Worm (Caenorhabditis elegans): ENCODE data around the gene R09A8.2.
A peak's percentile ranks its signal among the peaks of the same experiment; 100 is the strongest.

Gene R09A8.2

DNA sequence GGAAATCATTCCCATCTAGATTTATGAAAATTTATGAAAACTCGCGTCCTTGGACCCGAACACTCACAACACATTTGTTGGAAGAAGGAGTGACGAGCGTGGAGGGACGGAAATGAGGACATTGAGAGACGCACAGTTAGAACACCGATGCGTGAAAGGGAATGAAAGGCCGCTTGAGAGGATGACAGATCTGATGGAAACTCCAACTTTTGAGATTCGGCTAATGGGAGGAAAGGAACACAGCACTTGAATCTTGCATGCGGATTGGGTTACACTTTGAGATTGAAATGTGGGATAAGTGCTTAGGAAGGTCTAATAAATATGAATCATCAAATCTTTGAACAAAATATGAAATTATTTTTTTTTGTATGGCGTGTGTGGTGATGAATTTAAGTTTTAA is 26.6 kb downstream of the R09A8.2 start:
- no peak for TF ChIP-seq B0261.1 (tag; optimal IDR thresholded peaks at IDR 0.05)
- TF ChIP-seq sea-2 (GFP tag; IDR thresholded peaks at IDR 0.05): no peak
- TF ChIP-seq zfh-2 (GFP tag; conservative IDR thresholded peaks at IDR 0.05): no peak
- no peak for TF ChIP-seq dpff-1 (tag; optimal IDR thresholded peaks at IDR 0.05)
- TF ChIP-seq cebp-1 (GFP tag; IDR thresholded peaks at IDR 0.05): no peak
- TF ChIP-seq cebp-1 (tag; optimal IDR thresholded peaks at IDR 0.05): no peak
- no peak for TF ChIP-seq snpc-4 (GFP tag; optimal IDR thresholded peaks at IDR 0.05)
- TF ChIP-seq snpc-4 (tag; optimal IDR thresholded peaks at IDR 0.05): no peak
- no peak for TF ChIP-seq dpl-1 (GFP tag; optimal IDR thresholded peaks at IDR 0.05)
- TF ChIP-seq egl-18 (GFP tag; IDR thresholded peaks at IDR 0.05): no peak
- TF ChIP-seq aptf-3 (GFP tag; IDR thresholded peaks at IDR 0.05): no peak
- TF ChIP-seq repo-1 (tag; optimal IDR thresholded peaks at IDR 0.05): no peak
- no peak for TF ChIP-seq B0019.2 (GFP tag; conservative IDR thresholded peaks at IDR 0.05)
- no peak for TF ChIP-seq tbx-9 (tag; optimal IDR thresholded peaks at IDR 0.05; ENCODE audit: borderline replicate concordance)

ce11 chrX:12646546-12647167 is 27.4 kb downstream of the R09A8.2 start, which contains the start of gene zmp-5:
zmp-5 (plus strand) TSS chrX:12647117.
- no peak for TF ChIP-seq ceh-79 (tag; optimal IDR thresholded peaks at IDR 0.05)
- TF ChIP-seq B0261.1 (tag; optimal IDR thresholded peaks at IDR 0.05): no peak
- no peak for TF ChIP-seq mel-28 (tag; optimal IDR thresholded peaks at IDR 0.05; ENCODE audit: borderline replicate concordance)
- no peak for TF ChIP-seq fkh-3 (tag; optimal IDR thresholded peaks at IDR 0.05)
- no peak for TF ChIP-seq K11D2.4 (GFP tag; IDR thresholded peaks at IDR 0.05)
- TF ChIP-seq hmg-1.2 (GFP tag; IDR thresholded peaks at IDR 0.05): no peak
- TF ChIP-seq cebp-1 (GFP tag; IDR thresholded peaks at IDR 0.05): no peak
- no peak for TF ChIP-seq cebp-1 (tag; optimal IDR thresholded peaks at IDR 0.05)
- no peak for TF ChIP-seq bed-1 (GFP tag; IDR thresholded peaks at IDR 0.05)
- no peak for TF ChIP-seq nhr-179 (tag; optimal IDR thresholded peaks at IDR 0.05)
- no peak for TF ChIP-seq bed-2 (GFP tag; IDR thresholded peaks at IDR 0.05)
- no peak for TF ChIP-seq lsy-27 (tag; optimal IDR thresholded peaks at IDR 0.05; ENCODE audit: borderline replicate concordance, insufficient read depth)
- TF ChIP-seq F57C9.4 (tag; optimal IDR thresholded peaks at IDR 0.05): no peak
- TF ChIP-seq ama-1 (optimal IDR thresholded peaks at IDR 0.05): no peak
- TF ChIP-seq ama-1 (GFP tag; optimal IDR thresholded peaks at IDR 0.05): no peak
- TF ChIP-seq gei-17 (GFP tag; optimal IDR thresholded peaks at IDR 0.05): no peak
- TF ChIP-seq tbx-9 (tag; optimal IDR thresholded peaks at IDR 0.05; ENCODE audit: borderline replicate concordance): no peak
- no peak for TF ChIP-seq F10E7.11 (tag; optimal IDR thresholded peaks at IDR 0.05)
- no peak for TF ChIP-seq mcd-1 (GFP tag; IDR thresholded peaks at IDR 0.05)
- TF ChIP-seq B0336.3 (GFP tag; IDR thresholded peaks at IDR 0.05): no peak
- TF ChIP-seq hsf-1 (GFP tag; IDR thresholded peaks at IDR 0.05): no peak

DNA sequence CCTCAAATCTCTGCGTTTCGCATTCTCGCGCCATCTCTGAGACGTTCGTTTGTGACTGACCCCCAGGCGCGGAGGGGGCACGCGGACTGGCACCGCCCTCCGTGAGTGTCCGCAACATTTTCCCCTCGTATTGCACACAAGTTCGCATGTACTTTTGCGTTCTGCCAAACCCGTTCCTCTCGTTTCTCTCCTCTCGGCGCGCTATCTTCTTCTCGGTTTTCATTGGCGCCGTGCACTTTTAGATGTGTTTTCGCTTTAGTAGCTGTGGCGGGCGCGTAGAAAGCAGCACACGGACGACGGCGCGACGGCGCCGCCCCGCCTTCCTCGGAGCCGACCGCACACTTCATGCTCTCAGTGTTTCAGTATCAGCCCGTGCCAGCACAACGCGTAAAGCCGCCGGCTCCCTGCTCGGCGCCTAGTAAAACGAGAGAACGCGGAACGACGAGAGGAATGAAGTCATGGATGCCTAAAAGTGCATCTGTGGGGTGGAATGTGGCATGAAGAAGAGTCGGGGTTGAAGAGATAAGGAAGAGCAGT is 36.1 kb downstream of the R09A8.2 start:
- TF ChIP-seq cebp-1 (GFP tag; IDR thresholded peaks at IDR 0.05) (no peak), cebp-1 (tag; optimal IDR thresholded peaks at IDR 0.05) (no peak), let-607 (tag; optimal IDR thresholded peaks at IDR 0.05) (no peak), dpff-1 (tag; optimal IDR thresholded peaks at IDR 0.05) (no peak), tbp1 (GFP tag; optimal IDR thresholded peaks at IDR 0.05) (no peak), F23B12.7 (tag; optimal IDR thresholded peaks at IDR 0.05; ENCODE audit: insufficient read depth) (no peak), ceh-58 (GFP tag; IDR thresholded peaks at IDR 0.05) (no peak), ztf-22 (GFP tag; optimal IDR thresholded peaks at IDR 0.05) (no peak), let-526 (GFP tag; IDR thresholded peaks at IDR 0.05) (no peak), attf-3 (GFP tag; conservative IDR thresholded peaks at IDR 0.05) (no peak), madf-6 (GFP tag; IDR thresholded peaks at IDR 0.05) (no peak), chd-7 (tag; optimal IDR thresholded peaks at IDR 0.05) (peak; percentile 2), ceh-27 (GFP tag; optimal IDR thresholded peaks at IDR 0.05) (no peak), D2030.7 (GFP tag; IDR thresholded peaks at IDR 0.05) (peak; percentile 12; the same call in 1 of the 2 replicates), cebp-2 (GFP tag; IDR thresholded peaks at IDR 0.05) (no peak), hmg-20 (GFP tag; IDR thresholded peaks at IDR 0.05) (no peak), T07F8.4 (tag; optimal IDR thresholded peaks at IDR 0.05) (no peak), xnd-1 (tag; optimal IDR thresholded peaks at IDR 0.05) (no peak), dox-1 (GFP tag; IDR thresholded peaks at IDR 0.05) (peak; percentile 52)

Data from whole organism, young adult.